Worm (Caenorhabditis elegans) whole organism, young adult: Measurements from ENCODE around the gene K05B2.4.

Experiments used
- K12H6.12 ChIP-seq: fragments of 200-800 bp; sonication (Bioruptor generic); optimal IDR thresholded peaks from 2 replicates; lab custom pipeline; 2018; ENCODE audit warnings: mild to moderate bottlenecking, missing genetic modification characterization, missing compliant biosample characterization
- unc-130 ChIP-seq: sonication (generic microtip); optimal IDR thresholded peaks from 2 replicates; lab custom pipeline; 2016; ENCODE audit warnings: missing genetic modification reagents, missing genetic modification characterization, missing compliant biosample characterization

- TF ChIP-seq K12H6.12 (tag; lab: Kevin White, UChicago), result no peak
- no peak for TF ChIP-seq unc-130 (GFP tag; lab: Kevin White, UChicago)
Measured at ce11 chrX:4957259-4957658, 36.5 kb upstream of the K05B2.4 start, which contains the start of gene M03F4.4.
